Worm (Caenorhabditis elegans): Measurements from ENCODE around the gene xpc-1.

The xpc-1 gene

DNA sequence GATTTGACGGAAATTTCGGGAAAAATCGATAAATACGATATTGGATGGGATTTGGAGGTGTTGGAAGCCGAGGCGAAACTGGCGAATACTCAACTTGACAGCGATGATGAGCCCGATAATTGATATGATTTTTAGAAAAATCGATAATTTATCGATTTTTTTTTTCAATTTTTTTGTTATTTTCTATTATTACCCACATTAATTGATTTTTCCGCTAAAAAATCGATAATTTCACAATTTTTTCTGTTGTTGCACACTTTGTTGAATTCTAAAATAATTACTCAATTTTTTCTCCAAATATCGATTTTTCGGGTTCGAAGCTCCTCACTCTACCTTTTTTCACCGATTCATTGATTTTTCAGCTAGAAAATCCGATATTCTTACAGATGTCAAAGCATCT lies 23.5 kb upstream of the xpc-1 start, which contains the start of gene Y48A5A.3:
Y48A5A.3 (plus strand) TSS at position 385 of the 400 bp plus-strand sequence.
- no peak for TF ChIP-seq zag-1 (tag; optimal IDR thresholded peaks at IDR 0.05)
- no peak for TF ChIP-seq mab-5 (tag; optimal IDR thresholded peaks at IDR 0.05)
- TF ChIP-seq ZK546.5 (tag; optimal IDR thresholded peaks at IDR 0.05): no peak

DNA sequence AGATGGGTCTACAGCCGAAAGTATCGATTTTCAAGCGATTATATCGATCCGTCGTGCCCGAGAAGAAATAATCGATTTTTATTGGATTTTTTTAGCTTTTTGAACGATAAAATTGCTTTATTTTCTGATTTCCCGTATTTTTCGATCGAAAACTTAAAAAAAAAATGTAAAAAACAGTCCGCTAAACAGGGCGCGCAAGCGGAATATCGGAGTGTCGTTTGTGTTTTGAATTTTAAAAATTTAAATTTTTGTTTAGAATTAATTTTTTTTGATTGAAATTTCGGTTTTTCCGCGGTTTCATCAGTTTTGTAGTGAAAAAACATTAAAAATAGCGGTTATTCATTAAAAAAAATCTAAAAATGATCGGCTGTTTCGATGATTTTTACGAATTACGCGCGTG lies 22.7 kb upstream of the xpc-1 start:
- no peak for TF ChIP-seq alr-1 (tag; optimal IDR thresholded peaks at IDR 0.05)
- TF ChIP-seq ztf-4 (tag; optimal IDR thresholded peaks at IDR 0.05): no peak
- no peak for TF ChIP-seq peb-1 (tag; optimal IDR thresholded peaks at IDR 0.05)
- TF ChIP-seq ama-1 (optimal IDR thresholded peaks at IDR 0.05): no peak
- no peak for TF ChIP-seq F13H6.1 (tag; optimal IDR thresholded peaks at IDR 0.05)
- no peak for TF ChIP-seq nhr-129 (tag; optimal IDR thresholded peaks at IDR 0.05)
- no peak for TF ChIP-seq nhr-10 (tag; optimal IDR thresholded peaks at IDR 0.05)
- TF ChIP-seq Y55F3AM.14 (GFP tag; optimal IDR thresholded peaks at IDR 0.05): no peak
- TF ChIP-seq ceh-82 (tag; optimal IDR thresholded peaks at IDR 0.05): no peak
- no peak for TF ChIP-seq lin-13 (GFP tag; optimal IDR thresholded peaks at IDR 0.05)
- no peak for TF ChIP-seq nhr-21 (tag; optimal IDR thresholded peaks at IDR 0.05)
- TF ChIP-seq skn-1 (tag; optimal IDR thresholded peaks at IDR 0.05): no peak
- TF ChIP-seq unc-39 (tag; optimal IDR thresholded peaks at IDR 0.05): no peak
- no peak for TF ChIP-seq egl-27 (tag; optimal IDR thresholded peaks at IDR 0.05)
- no peak for TF ChIP-seq zag-1 (tag; optimal IDR thresholded peaks at IDR 0.05)
- no peak for TF ChIP-seq nhr-237 (tag; optimal IDR thresholded peaks at IDR 0.05)
- TF ChIP-seq ztf-1 (GFP tag; conservative IDR thresholded peaks at IDR 0.05): no peak

DNA sequence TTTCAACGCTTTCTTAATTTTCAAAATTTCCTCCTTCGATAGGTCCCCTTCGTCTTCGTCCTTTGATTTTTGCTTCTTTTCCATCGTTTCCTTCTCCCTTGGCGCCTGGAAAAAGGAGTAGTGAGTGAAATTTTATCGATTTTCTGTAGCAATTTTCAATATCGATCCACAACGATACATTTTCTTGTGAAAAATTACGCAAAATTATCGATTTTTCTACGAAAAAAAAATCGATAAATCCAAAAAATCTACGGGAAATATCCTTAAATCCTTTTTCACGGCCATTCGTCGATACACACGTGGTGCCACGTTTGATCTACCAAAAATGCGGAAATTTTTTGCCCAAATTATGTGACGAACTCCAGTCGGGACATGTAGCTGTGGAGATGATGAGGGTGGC lies 21.8 kb upstream of the xpc-1 start:
- TF ChIP-seq ztf-4 (tag; optimal IDR thresholded peaks at IDR 0.05): no peak
- no peak for TF ChIP-seq skn-1 (tag; optimal IDR thresholded peaks at IDR 0.05)
- no peak for TF ChIP-seq mdl-1 (tag; optimal IDR thresholded peaks at IDR 0.05)
- no peak for TF ChIP-seq mbf-1 (tag; optimal IDR thresholded peaks at IDR 0.05)
- no peak for TF ChIP-seq dmd-4 (tag; optimal IDR thresholded peaks at IDR 0.05)
- no peak for TF ChIP-seq peb-1 (tag; optimal IDR thresholded peaks at IDR 0.05)
- no peak for TF ChIP-seq nhr-12 (tag; optimal IDR thresholded peaks at IDR 0.05)
- TF ChIP-seq ceh-82 (tag; optimal IDR thresholded peaks at IDR 0.05): no peak
- no peak for TF ChIP-seq snpc-4 (tag; optimal IDR thresholded peaks at IDR 0.05)
- TF ChIP-seq blmp-1 (tag; optimal IDR thresholded peaks at IDR 0.05; ENCODE audit: insufficient read depth): no peak
- TF ChIP-seq ama-1 (optimal IDR thresholded peaks at IDR 0.05): no peak
- TF ChIP-seq nhr-237 (tag; optimal IDR thresholded peaks at IDR 0.05): no peak
- TF ChIP-seq Y55F3AM.14 (GFP tag; optimal IDR thresholded peaks at IDR 0.05): no peak

DNA sequence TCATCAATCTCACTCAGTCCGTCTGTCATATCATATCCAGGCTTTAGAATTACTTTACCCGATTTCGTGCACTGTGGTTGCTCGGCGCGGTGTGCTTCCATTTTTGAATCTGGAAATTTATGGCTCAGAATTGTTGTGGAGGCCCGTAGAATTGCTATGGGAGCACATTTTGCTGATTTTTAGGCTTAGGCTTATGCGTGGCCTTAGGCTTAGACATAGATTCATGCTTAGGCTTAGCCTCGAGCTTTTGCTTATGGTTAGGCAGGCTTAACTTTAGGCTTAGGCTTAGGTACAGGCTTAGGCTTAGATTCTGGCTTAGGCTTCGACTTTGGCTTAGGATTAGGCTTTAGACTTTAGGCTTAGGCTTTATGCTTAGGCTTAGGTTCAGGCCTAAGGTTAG lies 20.6 kb upstream of the xpc-1 start, which contains the start of gene Y76B12C.4:
Y76B12C.4 (minus strand) TSS at position 101 of the 400 bp plus-strand sequence.
- no peak for TF ChIP-seq nhr-23 (tag; optimal IDR thresholded peaks at IDR 0.05)
- TF ChIP-seq aly-2 (tag; optimal IDR thresholded peaks at IDR 0.05): no peak
- no peak for TF ChIP-seq crh-2 (tag; optimal IDR thresholded peaks at IDR 0.05)
- TF ChIP-seq lin-39 (tag; optimal IDR thresholded peaks at IDR 0.05): no peak
- no peak for TF ChIP-seq ZK546.5 (tag; optimal IDR thresholded peaks at IDR 0.05)
- TF ChIP-seq unc-62 (GFP tag; optimal IDR thresholded peaks at IDR 0.05): no peak
- no peak for TF ChIP-seq mbf-1 (tag; optimal IDR thresholded peaks at IDR 0.05)
- TF ChIP-seq elt-3 (tag; optimal IDR thresholded peaks at IDR 0.05): no peak
- TF ChIP-seq gmeb-1 (tag; optimal IDR thresholded peaks at IDR 0.05): no peak
- TF ChIP-seq nhr-11 (tag; optimal IDR thresholded peaks at IDR 0.05): no peak

ce11 chrIV:1973372-1973771 lies 19.5 kb upstream of the xpc-1 start, which contains the start of gene Y76B12C.3:
Gene Y76B12C.3 (plus strand): TSS chrIV:1973705.
- TF ChIP-seq lsy-2 (tag; optimal IDR thresholded peaks at IDR 0.05) (peak in 1 of 2 experiments; percentile 14), unc-55 (GFP tag; optimal IDR thresholded peaks at IDR 0.05) (peak; percentile 43), gmeb-1 (tag; optimal IDR thresholded peaks at IDR 0.05) (peak; percentile 18), ztf-1 (GFP tag; conservative IDR thresholded peaks at IDR 0.05) (no peak)

- TF ChIP-seq mdl-1 (tag; optimal IDR thresholded peaks at IDR 0.05) (no peak), nhr-6 (tag; optimal IDR thresholded peaks at IDR 0.05) (no peak), unc-62 (GFP tag; optimal IDR thresholded peaks at IDR 0.05) (no peak), crh-2 (tag; optimal IDR thresholded peaks at IDR 0.05) (no peak), F13H6.1 (tag; optimal IDR thresholded peaks at IDR 0.05) (no peak), elt-3 (tag; optimal IDR thresholded peaks at IDR 0.05) (no peak), mbf-1 (tag; optimal IDR thresholded peaks at IDR 0.05) (no peak), C34F6.9 (tag; optimal IDR thresholded peaks at IDR 0.05) (no peak), blmp-1 (tag; optimal IDR thresholded peaks at IDR 0.05; ENCODE audit: insufficient read depth) (no peak), ama-1 (optimal IDR thresholded peaks at IDR 0.05) (no peak), nhr-11 (tag; optimal IDR thresholded peaks at IDR 0.05) (no peak), nhr-25 (tag; optimal IDR thresholded peaks at IDR 0.05) (no peak), ceh-82 (tag; optimal IDR thresholded peaks at IDR 0.05) (no peak), nhr-23 (tag; optimal IDR thresholded peaks at IDR 0.05) (no peak), lin-13 (GFP tag; optimal IDR thresholded peaks at IDR 0.05) (no peak)
Observed at ce11 chrIV:1975594-1975993, 17.3 kb upstream of the xpc-1 start.

Measured in whole organism, L2 larva.